Fruit fly (Drosophila melanogaster): ENCODE measurements around the gene CG34434.

DNA sequence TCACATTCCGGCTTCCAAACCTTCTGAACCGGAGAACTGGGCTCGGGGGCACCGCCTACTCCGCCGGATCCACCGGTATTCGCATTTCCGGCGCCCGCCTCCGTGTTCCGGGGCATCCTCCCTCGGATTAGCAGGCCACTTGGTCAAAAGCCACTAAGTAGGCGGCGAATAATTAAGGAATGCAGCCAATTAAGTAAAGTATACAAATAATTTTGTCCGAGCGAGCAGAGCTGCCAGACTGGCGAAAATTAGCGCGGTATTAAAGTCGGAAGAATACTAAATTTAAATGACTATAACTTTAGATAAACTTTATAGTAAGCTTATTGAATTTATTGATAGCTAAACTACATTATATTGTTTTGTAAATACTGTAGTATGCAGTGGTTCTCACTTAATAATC is 2.4 kb upstream of the CG34434 start, which contains the start of gene RhoGAP5A:
- TF ChIP-seq CTCF (optimal IDR thresholded peaks at IDR 0.05): no peak
- no peak for TF ChIP-seq CG8478 (optimal IDR thresholded peaks at IDR 0.05)
